Worm (Caenorhabditis elegans) whole organism, L1 larva: ENCODE data around the gene gst-14.

Source experiments
- C04F5.9 ChIP-seq: sonication (generic microtip); optimal IDR thresholded peaks from 2 replicates; lab custom pipeline; 2016; ENCODE audit warnings: missing genetic modification characterization, missing compliant biosample characterization
- C16A3.4 ChIP-seq: fragments of 150-350 bp; optimal IDR thresholded peaks from 2 replicates; lab custom pipeline; 2014; ENCODE audit warnings: missing biosample characterization, missing genetic modification characterization
- aly-2 ChIP-seq: fragments of 150-350 bp; optimal IDR thresholded peaks from 2 replicates; lab custom pipeline; 2014; ENCODE audit warnings: missing biosample characterization, missing genetic modification characterization
- ceh-82 ChIP-seq, 3 experiments: fragments of 150-350 bp in 1 of 3; sonication (generic microtip) in 2 of 3; optimal IDR thresholded peaks; 2 replicates each; lab custom pipeline; 2014 to 2017; ENCODE audit warnings: missing biosample characterization in 3 of 3, missing genetic modification characterization in 3 of 3
- ceh-88 ChIP-seq: fragments of 200-800 bp; sonication (Bioruptor generic); IDR thresholded peaks from 2 replicates; pipeline ENCODE4 v1.3.6; 2022; ENCODE audit warnings: missing genetic modification characterization, missing compliant biosample characterization
- ceh-90 ChIP-seq: sonication (generic microtip); optimal IDR thresholded peaks from 2 replicates; lab custom pipeline; 2016; ENCODE audit warnings: missing genetic modification characterization, missing compliant biosample characterization
- efl-1 ChIP-seq, 4 experiments: fragments of 150-350 bp; optimal IDR thresholded peaks in 3 of 4; peaks in 1 of 4; 1 replicate in 1 of 4; 2 replicates in 3 of 4; lab custom pipeline; 2014; ENCODE audit warnings: missing biosample characterization in 2 of 4, missing genetic modification characterization in 2 of 4, missing genetic modification reagents in 2 of 4
- elt-3 ChIP-seq, 6 experiments: fragments of 150-350 bp in 1 of 6; sonication (generic microtip); optimal IDR thresholded peaks; 2 replicates each; lab custom pipeline; 2017 to 2018; ENCODE audit warnings: missing biosample characterization in 6 of 6, missing genetic modification characterization in 6 of 6, inconsistent platforms in 1 of 6
- fkh-4 ChIP-seq: sonication (generic microtip); optimal IDR thresholded peaks from 2 replicates; lab custom pipeline; 2016; ENCODE audit warnings: missing compliant biosample characterization, missing genetic modification characterization, borderline replicate concordance
- fkh-8 ChIP-seq: sonication (generic microtip); optimal IDR thresholded peaks from 2 replicates; lab custom pipeline; 2016; ENCODE audit warnings: mild to moderate bottlenecking, missing genetic modification characterization, missing compliant biosample characterization
- fos-1 ChIP-seq: fragments of 150-350 bp; optimal IDR thresholded peaks from 2 replicates; lab custom pipeline; 2014; ENCODE audit warnings: missing biosample characterization, missing genetic modification characterization
- grh-1 ChIP-seq: fragments of 200-800 bp; sonication (Bioruptor generic); IDR thresholded peaks from 2 replicates; pipeline ENCODE4 v1.3.6; 2022; ENCODE audit warnings: missing genetic modification reagents, missing genetic modification characterization, missing compliant biosample characterization
- irx-1 ChIP-seq: sonication (generic microtip); optimal IDR thresholded peaks from 2 replicates; lab custom pipeline; 2016; ENCODE audit warnings: missing genetic modification characterization, missing compliant biosample characterization
- isw-1 ChIP-seq: fragments of 200-800 bp; sonication (Bioruptor generic); IDR thresholded peaks from 2 replicates; pipeline ENCODE4 v1.3.6; 2022; ENCODE audit warnings: missing genetic modification characterization, missing compliant biosample characterization
- jun-1 ChIP-seq: fragments of 150-350 bp; optimal IDR thresholded peaks from 2 replicates; lab custom pipeline; 2014; ENCODE audit warnings: missing biosample characterization, missing genetic modification reagents, missing genetic modification characterization
- lin-13 ChIP-seq: fragments of 150-350 bp; optimal IDR thresholded peaks from 2 replicates; lab custom pipeline; 2014; ENCODE audit warnings: missing biosample characterization, missing genetic modification reagents, missing genetic modification characterization
- lin-14 ChIP-seq: fragments of 200-800 bp; sonication (Bioruptor generic); optimal IDR thresholded peaks from 2 replicates; lab custom pipeline; 2018; ENCODE audit warnings: mild to moderate bottlenecking, missing genetic modification characterization, moderate library complexity, missing compliant biosample characterization
- lin-15B ChIP-seq: fragments of 150-350 bp; sonication (generic microtip); optimal IDR thresholded peaks from 3 replicates; lab custom pipeline; 2014; ENCODE audit warnings: missing biosample characterization, missing genetic modification characterization
- lin-35 ChIP-seq, 2 experiments: fragments of 150-350 bp; optimal IDR thresholded peaks; 2 replicates each; lab custom pipeline; 2014; ENCODE audit warnings: missing biosample characterization in 2 of 2, missing genetic modification characterization in 2 of 2, missing genetic modification reagents in 2 of 2
- lin-39 ChIP-seq: fragments of 150-350 bp; optimal IDR thresholded peaks from 2 replicates; lab custom pipeline; 2014; ENCODE audit warnings: missing biosample characterization, missing genetic modification reagents, missing genetic modification characterization
- lir-3 ChIP-seq: sonication (generic microtip); optimal IDR thresholded peaks from 2 replicates; lab custom pipeline; 2016; ENCODE audit warnings: mild to moderate bottlenecking, missing genetic modification characterization, moderate library complexity, missing compliant biosample characterization; ENCODE audit not compliant: poor library complexity
- mab-9 ChIP-seq: fragments of 200-800 bp; sonication (Bioruptor generic); IDR thresholded peaks from 2 replicates; pipeline ENCODE4 v1.3.6; 2022; ENCODE audit warnings: missing genetic modification reagents, missing genetic modification characterization, missing compliant biosample characterization
- mdl-1 ChIP-seq, 2 experiments: fragments of 150-350 bp; optimal IDR thresholded peaks; 2 replicates each; lab custom pipeline; 2014 to 2017; ENCODE audit warnings: missing biosample characterization in 2 of 2, missing genetic modification characterization in 2 of 2, inconsistent platforms in 1 of 2
- mef-2 ChIP-seq: fragments of 150-350 bp; optimal IDR thresholded peaks from 2 replicates; lab custom pipeline; 2014; ENCODE audit warnings: missing biosample characterization, missing genetic modification characterization
- nhr-11 ChIP-seq: fragments of 150-350 bp; optimal IDR thresholded peaks from 2 replicates; lab custom pipeline; 2014; ENCODE audit warnings: missing biosample characterization, missing genetic modification characterization
- nhr-20 ChIP-seq: sonication (generic microtip); optimal IDR thresholded peaks from 2 replicates; lab custom pipeline; 2016; ENCODE audit warnings: mild to moderate bottlenecking, missing genetic modification characterization, missing compliant biosample characterization
- nhr-47 ChIP-seq: sonication (generic microtip); optimal IDR thresholded peaks from 2 replicates; lab custom pipeline; 2016; ENCODE audit warnings: mild to moderate bottlenecking, missing genetic modification characterization, moderate library complexity, missing compliant biosample characterization
- nhr-71 ChIP-seq: sonication (generic microtip); optimal IDR thresholded peaks from 2 replicates; lab custom pipeline; 2016; ENCODE audit warnings: mild to moderate bottlenecking, missing genetic modification characterization, moderate library complexity, missing compliant biosample characterization
- nhr-76 ChIP-seq: sonication (generic microtip); optimal IDR thresholded peaks from 2 replicates; lab custom pipeline; 2017; ENCODE audit warnings: missing biosample characterization, missing genetic modification characterization
- nhr-85 ChIP-seq: sonication (generic microtip); peaks from one replicate; lab custom pipeline; 2016; ENCODE audit warnings: missing genetic modification characterization, inconsistent platforms, missing compliant biosample characterization
- pag-3 ChIP-seq: sonication (generic microtip); optimal IDR thresholded peaks from 2 replicates; lab custom pipeline; 2017; ENCODE audit warnings: missing genetic modification characterization, mild to moderate bottlenecking, missing compliant biosample characterization, antibody characterized with exemption, borderline replicate concordance; ENCODE audit not compliant: insufficient read depth
- skn-1 ChIP-seq: fragments of 150-350 bp; optimal IDR thresholded peaks from 2 replicates; lab custom pipeline; 2014; ENCODE audit warnings: missing biosample characterization, missing genetic modification characterization
- snpc-4 ChIP-seq: fragments of 150-350 bp; optimal IDR thresholded peaks from 2 replicates; lab custom pipeline; 2014; ENCODE audit warnings: missing biosample characterization, missing genetic modification characterization
- snu-23 ChIP-seq: sonication (generic microtip); optimal IDR thresholded peaks from 2 replicates; lab custom pipeline; 2016; ENCODE audit warnings: missing genetic modification characterization, missing compliant biosample characterization
- sptf-1 ChIP-seq: fragments of 150-350 bp; optimal IDR thresholded peaks from 2 replicates; lab custom pipeline; 2014; ENCODE audit warnings: missing biosample characterization, missing genetic modification characterization
- unc-30 ChIP-seq: sonication (generic microtip); optimal IDR thresholded peaks from 2 replicates; lab custom pipeline; 2017; ENCODE audit warnings: missing biosample characterization, missing genetic modification characterization
- unc-98 ChIP-seq: fragments of 200-800 bp; sonication (Bioruptor generic); IDR thresholded peaks from 2 replicates; pipeline ENCODE4 v1.3.6; 2022; ENCODE audit warnings: missing genetic modification characterization, missing compliant biosample characterization
- ztf-11 ChIP-seq, 2 experiments: sonication (generic microtip); optimal IDR thresholded peaks; 2 replicates each; lab custom pipeline; 2016 to 2017; ENCODE audit warnings: missing genetic modification characterization in 2 of 2, missing biosample characterization in 1 of 2, missing compliant biosample characterization in 1 of 2

gst-14 gene

ce11 chrII:13617808-13618207 is 1.9 kb upstream of the gst-14 start, which contains the start of gene gst-12:
gst-12 (minus strand) TSS chrII:13618061.
- no peak for TF ChIP-seq grh-1 (GFP tag; lab: Robert Waterston, UW)
- no peak for TF ChIP-seq aly-2 (tag; lab: Kevin White, UChicago)
- TF ChIP-seq jun-1 (tag; lab: Kevin White, UChicago): no peak
- no peak for TF ChIP-seq ztf-11 (tag; optimal IDR thresholded peaks at IDR 0.05; lab: Kevin White, UChicago)
- TF ChIP-seq snu-23 (GFP tag; lab: Kevin White, UChicago): peak; percentile 4
- TF ChIP-seq ceh-88 (GFP tag; lab: Robert Waterston, UW): no peak
- TF ChIP-seq snpc-4: no peak
- no peak for TF ChIP-seq ceh-82 (tag; optimal IDR thresholded peaks at IDR 0.05; lab: Kevin White, UChicago)
- no peak for TF ChIP-seq mab-9 (GFP tag; lab: Robert Waterston, UW)
- TF ChIP-seq nhr-76 (tag; lab: Kevin White, UChicago): no peak
- TF ChIP-seq unc-98 (GFP tag; lab: Robert Waterston, UW): no peak
- no peak for TF ChIP-seq lin-13 (GFP tag; lab: Kevin White, UChicago)
- TF ChIP-seq lir-3: no peak
- no peak for TF ChIP-seq efl-1 (optimal IDR thresholded peaks at IDR 0.05; lab: Kevin White, UChicago)
- no peak for TF ChIP-seq efl-1 (GFP tag; optimal IDR thresholded peaks at IDR 0.05 in 1 of 2; lab: Kevin White, UChicago)
- TF ChIP-seq fos-1 (tag; lab: Kevin White, UChicago): no peak
- no peak for TF ChIP-seq lin-39 (tag; lab: Kevin White, UChicago)
- peak; percentile 50 for TF ChIP-seq lin-14 (GFP tag; lab: Kevin White, UChicago)
- TF ChIP-seq nhr-85 (tag; lab: Kevin White, UChicago): peak; percentile 77
- TF ChIP-seq skn-1 (tag; lab: Kevin White, UChicago): peak; percentile 86
- peak; percentile 29 for TF ChIP-seq nhr-71 (tag; lab: Kevin White, UChicago)
- TF ChIP-seq C04F5.9 (tag; lab: Kevin White, UChicago): no peak
- TF ChIP-seq nhr-47 (tag; lab: Kevin White, UChicago): no peak
- TF ChIP-seq nhr-20 (tag; lab: Kevin White, UChicago): peak; percentile 71
- peak; percentile 2 for TF ChIP-seq fkh-8
- TF ChIP-seq, all 84 proteins: peak for 7

ce11 chrII:13614516-13614915 is 1.4 kb downstream of the gst-14 start:
- TF ChIP-seq mdl-1 (tag; optimal IDR thresholded peaks at IDR 0.05; lab: Kevin White, UChicago) (no peak), lin-14 (GFP tag; lab: Kevin White, UChicago) (peak; percentile 70), nhr-11 (tag; lab: Kevin White, UChicago) (no peak), nhr-71 (tag; lab: Kevin White, UChicago) (peak; percentile 20), lin-35 (GFP tag; optimal IDR thresholded peaks at IDR 0.05; lab: Kevin White, UChicago) (no peak), fkh-4 (tag; lab: Kevin White, UChicago) (no peak), snpc-4 (no peak), nhr-20 (tag; lab: Kevin White, UChicago) (peak; percentile 13), lin-15B (tag; lab: Kevin White, UChicago) (no peak), unc-98 (GFP tag; lab: Robert Waterston, UW) (no peak), nhr-85 (tag; lab: Kevin White, UChicago) (peak; percentile 84), fkh-8 (peak; percentile 4), mef-2 (no peak), isw-1 (GFP tag; lab: Robert Waterston, UW) (no peak), ceh-90 (tag; lab: Kevin White, UChicago) (no peak)

- TF ChIP-seq nhr-20 (tag; lab: Kevin White, UChicago): no peak
- no peak for TF ChIP-seq sptf-1 (tag; lab: Kevin White, UChicago)
- TF ChIP-seq irx-1 (tag; lab: Kevin White, UChicago): no peak
- no peak for TF ChIP-seq aly-2 (tag; lab: Kevin White, UChicago)
- no peak for TF ChIP-seq unc-30
- no peak for TF ChIP-seq mab-9 (GFP tag; lab: Robert Waterston, UW)
- no peak for TF ChIP-seq nhr-85 (tag; lab: Kevin White, UChicago)
- TF ChIP-seq pag-3 (tag; lab: Kevin White, UChicago): no peak
- no peak for TF ChIP-seq C16A3.4 (tag; lab: Kevin White, UChicago)
- no peak for TF ChIP-seq lin-14 (GFP tag; lab: Kevin White, UChicago)
- TF ChIP-seq elt-3 (tag; optimal IDR thresholded peaks at IDR 0.05; lab: Kevin White, UChicago): no peak
- TF ChIP-seq mef-2: no peak
- no peak for TF ChIP-seq unc-98 (GFP tag; lab: Robert Waterston, UW)
- no peak for TF ChIP-seq ceh-82 (tag; optimal IDR thresholded peaks at IDR 0.05; lab: Kevin White, UChicago)
- TF ChIP-seq, all 84 proteins: peak for 0
Measured at ce11 chrII:13613096-13613495, 2.8 kb downstream of the gst-14 start, which contains the start of gene gst-15. gst-15 (minus strand) TSS chrII:13613196.
